Fruit fly (Drosophila melanogaster): ENCODE results near the gene betaTub97EF.

betaTub97EF gene

dm6 chr3R:27988647-27989430 lies 655 bp upstream of the betaTub97EF start (continued):
- TF ChIP-seq CG8281 (tag; optimal IDR thresholded peaks at IDR 0.05) = no peak
- TF ChIP-seq CG3995 (GFP tag; optimal IDR thresholded peaks at IDR 0.05) = no peak
- TF ChIP-seq CG3163 (GFP tag; optimal IDR thresholded peaks at IDR 0.05) = peak; percentile 23
- TF ChIP-seq CG10274 (GFP tag; optimal IDR thresholded peaks at IDR 0.05) = no peak
- TF ChIP-seq CG6813 (GFP tag; optimal IDR thresholded peaks at IDR 0.05) = no peak
- TF ChIP-seq seq (GFP tag; IDR thresholded peaks at IDR 0.05) = peak; percentile 39; the same call in 1 of the 2 replicates
- no peak for TF ChIP-seq Nf-YB (GFP tag; optimal IDR thresholded peaks at IDR 0.05)
- TF ChIP-seq CG8290 (GFP tag; optimal IDR thresholded peaks at IDR 0.05) = no peak
- TF ChIP-seq CG8290 (tag; optimal IDR thresholded peaks at IDR 0.05) = peak in 1 of 2 experiments; percentile 51
- no peak for TF ChIP-seq Awh (GFP tag; IDR thresholded peaks at IDR 0.05)
- no peak for TF ChIP-seq Nf-YA (GFP tag; IDR thresholded peaks at IDR 0.05)
- TF ChIP-seq sug (tag; optimal IDR thresholded peaks at IDR 0.05) = no peak
- TF ChIP-seq corto (GFP tag; optimal IDR thresholded peaks at IDR 0.05) = no peak
- no peak for TF ChIP-seq Lim3 (GFP tag; IDR thresholded peaks at IDR 0.05)
- no peak for TF ChIP-seq ERR (GFP tag; optimal IDR thresholded peaks at IDR 0.05)
- no peak for TF ChIP-seq CG4282 (GFP tag; optimal IDR thresholded peaks at IDR 0.05)
- TF ChIP-seq pzg (GFP tag; optimal IDR thresholded peaks at IDR 0.05) = no peak
- no peak for TF ChIP-seq sim (GFP tag; IDR thresholded peaks at IDR 0.05)
- no peak for TF ChIP-seq BtbVII (GFP tag; optimal IDR thresholded peaks at IDR 0.05)
- TF ChIP-seq CG12155 (GFP tag; optimal IDR thresholded peaks at IDR 0.05) = no peak
- no peak for TF ChIP-seq CG13123 (GFP tag; optimal IDR thresholded peaks at IDR 0.05)
- TF ChIP-seq Fer2 (tag; optimal IDR thresholded peaks at IDR 0.05) = no peak
- no peak for TF ChIP-seq GATAe (GFP tag; conservative IDR thresholded peaks at IDR 0.05)
- TF ChIP-seq Kr (GFP tag; optimal IDR thresholded peaks at IDR 0.05) = no peak
- TF ChIP-seq CG1602 (GFP tag; optimal IDR thresholded peaks at IDR 0.05) = peak; percentile 58
- 0 out of 2 replicates have a peak, but pooled peaks have one; percentile 34 for TF ChIP-seq Xrp1 (GFP tag; IDR thresholded peaks at IDR 0.05)
- peak; percentile 32 for TF ChIP-seq org-1 (GFP tag; optimal IDR thresholded peaks at IDR 0.05)
- TF ChIP-seq MBD-R2 (GFP tag; IDR thresholded peaks at IDR 0.05) = no peak
- TF ChIP-seq Dbx (GFP tag; IDR thresholded peaks at IDR 0.05) = peak; percentile 61; the same call in 1 of the 3 replicates
- TF ChIP-seq CG10267 (tag; optimal IDR thresholded peaks at IDR 0.05) = peak; percentile 15
- TF ChIP-seq CG10654 (GFP tag; optimal IDR thresholded peaks at IDR 0.05) = no peak
- peak; percentile 48 for TF ChIP-seq CG4730 (GFP tag; IDR thresholded peaks at IDR 0.05)
- TF ChIP-seq CG4854 (GFP tag; optimal IDR thresholded peaks at IDR 0.05) = no peak
- no peak for TF ChIP-seq sqz (GFP tag; optimal IDR thresholded peaks at IDR 0.05)
- TF ChIP-seq CG32532 (GFP tag; IDR thresholded peaks at IDR 0.05) = peak; percentile 71
- TF ChIP-seq CG15601 (tag; optimal IDR thresholded peaks at IDR 0.05) = peak; percentile 99
- peak; percentile 16 for TF ChIP-seq CG15514 (GFP tag; optimal IDR thresholded peaks at IDR 0.05)
- no peak for TF ChIP-seq en (GFP tag; optimal IDR thresholded peaks at IDR 0.05)
- TF ChIP-seq CG34376 (GFP tag; optimal IDR thresholded peaks at IDR 0.05) = no peak
- TF ChIP-seq fd102C (GFP tag; optimal IDR thresholded peaks at IDR 0.05) = no peak
- TF ChIP-seq Mrtf (GFP tag; IDR thresholded peaks at IDR 0.05) = peak; percentile 38; the same call in 1 of the 3 replicates
- no peak for TF ChIP-seq inv (GFP tag; IDR thresholded peaks at IDR 0.05; ENCODE audit: partially characterized antibody)
- TF ChIP-seq CG16779 (GFP tag; IDR thresholded peaks at IDR 0.05) = no peak
- TF ChIP-seq Sry-β (GFP tag; optimal IDR thresholded peaks at IDR 0.05) = no peak
- TF ChIP-seq slou (GFP tag; optimal IDR thresholded peaks at IDR 0.05) = no peak
- peak; percentile 37 for TF ChIP-seq Six4 (GFP tag; optimal IDR thresholded peaks at IDR 0.05)
- peak; percentile 41 for TF ChIP-seq nmo (GFP tag; optimal IDR thresholded peaks at IDR 0.05)
- TF ChIP-seq ab (GFP tag; optimal IDR thresholded peaks at IDR 0.05) = no peak
- TF ChIP-seq CG1647 (GFP tag; optimal IDR thresholded peaks at IDR 0.05) = no peak
- peak in 1 of 2 experiments; percentile 36 for TF ChIP-seq Hr51 (GFP tag; optimal IDR thresholded peaks at IDR 0.05)
